Worm (Caenorhabditis elegans): Measurements from ENCODE around the gene mics-1.

Gene mics-1

ce11 chrV:10592479-10592878, 14.4 kb upstream of the mics-1 start, which contains the start of gene T21C9.9:
TSS of gene T21C9.9 (minus strand) at chrV:10592579.
- TF ChIP-seq unc-62 (GFP tag; optimal IDR thresholded peaks at IDR 0.05) (no peak), nhr-12 (tag; optimal IDR thresholded peaks at IDR 0.05) (no peak), mbf-1 (tag; optimal IDR thresholded peaks at IDR 0.05) (no peak), nhr-11 (tag; optimal IDR thresholded peaks at IDR 0.05) (no peak), skn-1 (tag; optimal IDR thresholded peaks at IDR 0.05) (no peak), nhr-237 (tag; optimal IDR thresholded peaks at IDR 0.05) (no peak), sem-4 (tag; optimal IDR thresholded peaks at IDR 0.05) (no peak), lin-13 (GFP tag; optimal IDR thresholded peaks at IDR 0.05) (no peak), zag-1 (tag; optimal IDR thresholded peaks at IDR 0.05) (no peak), ztf-4 (tag; optimal IDR thresholded peaks at IDR 0.05) (no peak), Y55F3AM.14 (GFP tag; optimal IDR thresholded peaks at IDR 0.05) (no peak), elt-3 (tag; optimal IDR thresholded peaks at IDR 0.05) (no peak), mdl-1 (tag; optimal IDR thresholded peaks at IDR 0.05) (no peak), lsy-2 (tag; optimal IDR thresholded peaks at IDR 0.05) (no peak), C34F6.9 (tag; optimal IDR thresholded peaks at IDR 0.05) (no peak), lin-11 (tag; optimal IDR thresholded peaks at IDR 0.05) (no peak)

- TF ChIP-seq nhr-129 (tag; optimal IDR thresholded peaks at IDR 0.05): peak; percentile 54
- TF ChIP-seq crh-2 (tag; optimal IDR thresholded peaks at IDR 0.05): peak; percentile 32
- TF ChIP-seq fos-1 (tag; optimal IDR thresholded peaks at IDR 0.05): peak; percentile 44
- no peak for TF ChIP-seq blmp-1 (tag; optimal IDR thresholded peaks at IDR 0.05; ENCODE audit: insufficient read depth)
These were observed 11.8 kb upstream of the mics-1 start, which contains the start of gene ttr-23 for ce11 chrV:10589774-10590528. TSS of gene ttr-23 (minus strand) at chrV:10589860.

ce11 chrV:10588694-10589093, 10.6 kb upstream of the mics-1 start, which contains the start of gene srg-32:
TSS of gene srg-32 (minus strand) at chrV:10588794.
- TF ChIP-seq ztf-1 (GFP tag; conservative IDR thresholded peaks at IDR 0.05) (no peak), sma-3 (GFP tag; optimal IDR thresholded peaks at IDR 0.05) (no peak), F13H6.1 (tag; optimal IDR thresholded peaks at IDR 0.05) (no peak), sma-9 (GFP tag; optimal IDR thresholded peaks at IDR 0.05) (no peak), sma-9 (tag; optimal IDR thresholded peaks at IDR 0.05) (no peak), ztf-11 (tag; optimal IDR thresholded peaks at IDR 0.05) (no peak), alr-1 (tag; optimal IDR thresholded peaks at IDR 0.05) (no peak), crh-2 (tag; optimal IDR thresholded peaks at IDR 0.05) (no peak), mab-5 (tag; optimal IDR thresholded peaks at IDR 0.05) (no peak), sem-4 (tag; optimal IDR thresholded peaks at IDR 0.05) (no peak), nhr-11 (tag; optimal IDR thresholded peaks at IDR 0.05) (no peak), snpc-4 (tag; optimal IDR thresholded peaks at IDR 0.05) (no peak), dmd-4 (tag; optimal IDR thresholded peaks at IDR 0.05) (no peak), ama-1 (optimal IDR thresholded peaks at IDR 0.05) (no peak), blmp-1 (tag; optimal IDR thresholded peaks at IDR 0.05; ENCODE audit: insufficient read depth) (no peak), unc-39 (tag; optimal IDR thresholded peaks at IDR 0.05) (no peak), fos-1 (tag; optimal IDR thresholded peaks at IDR 0.05) (no peak), nhr-12 (tag; optimal IDR thresholded peaks at IDR 0.05) (no peak), elt-1 (tag; optimal IDR thresholded peaks at IDR 0.05) (no peak)

- no peak for TF ChIP-seq Y55F3AM.14 (GFP tag; optimal IDR thresholded peaks at IDR 0.05)
- TF ChIP-seq nhr-23 (tag; optimal IDR thresholded peaks at IDR 0.05): no peak
- no peak for TF ChIP-seq egl-27 (tag; optimal IDR thresholded peaks at IDR 0.05)
- TF ChIP-seq snpc-4 (tag; optimal IDR thresholded peaks at IDR 0.05): no peak
- TF ChIP-seq C34F6.9 (tag; optimal IDR thresholded peaks at IDR 0.05): no peak
- TF ChIP-seq fos-1 (tag; optimal IDR thresholded peaks at IDR 0.05): peak; percentile 30
- no peak for TF ChIP-seq ceh-82 (tag; optimal IDR thresholded peaks at IDR 0.05)
- no peak for TF ChIP-seq R02D3.7 (tag; optimal IDR thresholded peaks at IDR 0.05)
These were observed 3.7 kb upstream of the mics-1 start, which contains the start of gene T21C9.6 for ce11 chrV:10581837-10582300. TSS of gene T21C9.6 (plus strand) at chrV:10581887.

Measured in whole organism, L2 larva.